Fruit fly (Drosophila melanogaster) whole organism, embryonic: Measurements from ENCODE around the gene CG13876.

Source experiments
- CG10462 ChIP-seq: fragments of 200-800 bp; sonication (Bioruptor generic); optimal IDR thresholded peaks from 2 replicates; lab custom pipeline; 2016; ENCODE audit warnings: missing biosample characterization, missing genetic modification characterization
- CG10543 ChIP-seq: fragments of 200-800 bp; sonication (Bioruptor generic); optimal IDR thresholded peaks from 3 replicates; lab custom pipeline; 2017; ENCODE audit warnings: missing biosample characterization, mild to moderate bottlenecking, missing genetic modification characterization, moderate library complexity
- CG11696 ChIP-seq: fragments of 200-800 bp; sonication (Bioruptor generic); IDR thresholded peaks from 2 replicates; pipeline ENCODE4 v1.3.6; 2022; ENCODE audit warnings: missing biosample characterization, missing genetic modification characterization
- CG14667 ChIP-seq: fragments of 200-800 bp; sonication (Bioruptor generic); IDR thresholded peaks from 2 replicates; pipeline ENCODE4 v1.3.6; 2022; ENCODE audit warnings: missing biosample characterization, missing genetic modification characterization
- CG15269 ChIP-seq: fragments of 200-800 bp; sonication (Bioruptor generic); optimal IDR thresholded peaks from 2 replicates; lab custom pipeline; 2018; ENCODE audit warnings: missing biosample characterization, mild to moderate bottlenecking, missing genetic modification characterization, moderate library complexity
- CG15601 ChIP-seq: fragments of 200-800 bp; sonication (Bioruptor generic); optimal IDR thresholded peaks from 3 replicates; lab custom pipeline; 2019; ENCODE audit warnings: missing biosample characterization, mild to moderate bottlenecking, missing genetic modification characterization, moderate library complexity
- CG16863 ChIP-seq: fragments of 200-800 bp; sonication (Bioruptor generic); optimal IDR thresholded peaks from 3 replicates; lab custom pipeline; 2016; ENCODE audit warnings: missing biosample characterization, missing genetic modification characterization
- CG17568 ChIP-seq: fragments of 200-800 bp; sonication (Bioruptor generic); optimal IDR thresholded peaks from 2 replicates; lab custom pipeline; 2018; ENCODE audit warnings: missing biosample characterization, mild to moderate bottlenecking, missing genetic modification characterization, moderate library complexity
- CG18476 ChIP-seq: fragments of 200-800 bp; sonication (Bioruptor generic); optimal IDR thresholded peaks from 2 replicates; lab custom pipeline; 2016; ENCODE audit warnings: missing biosample characterization, mild to moderate bottlenecking, missing genetic modification characterization
- CG18764 ChIP-seq: fragments of 200-800 bp; sonication (Bioruptor generic); optimal IDR thresholded peaks from 3 replicates; lab custom pipeline; 2016; ENCODE audit warnings: missing biosample characterization, missing genetic modification characterization
- CG3065 ChIP-seq: fragments of 200-800 bp; sonication (Bioruptor generic); optimal IDR thresholded peaks from 2 replicates; lab custom pipeline; 2016; ENCODE audit warnings: missing biosample characterization, missing genetic modification characterization
- CG32532 ChIP-seq: fragments of 200-800 bp; sonication (Bioruptor generic); IDR thresholded peaks from 2 replicates; pipeline ENCODE4 v1.3.6; 2022; ENCODE audit warnings: missing biosample characterization, missing genetic modification characterization
- CG32772 ChIP-seq: fragments of 200-800 bp; sonication (Bioruptor generic); IDR thresholded peaks from 2 replicates; pipeline ENCODE4 v1.3.6; 2022; ENCODE audit warnings: missing biosample characterization, missing genetic modification characterization
- CG34422 ChIP-seq: fragments of 200-800 bp; sonication (Bioruptor generic); IDR thresholded peaks from 3 replicates; pipeline ENCODE4 v1.3.6; 2022; ENCODE audit warnings: missing biosample characterization, missing genetic modification characterization
- CG4424 ChIP-seq: fragments of 200-800 bp; sonication (Bioruptor generic); optimal IDR thresholded peaks from 3 replicates; lab custom pipeline; 2016; ENCODE audit warnings: missing biosample characterization, missing genetic modification characterization
- CG6791 ChIP-seq: fragments of 200-800 bp; sonication (Bioruptor generic); IDR thresholded peaks from 3 replicates; pipeline ENCODE4 v1.3.6; 2022; ENCODE audit warnings: missing biosample characterization, missing genetic modification characterization; ENCODE audit not compliant: partially characterized antibody
- CG8944 ChIP-seq: fragments of 200-800 bp; sonication (Bioruptor generic); optimal IDR thresholded peaks from 3 replicates; lab custom pipeline; 2016; ENCODE audit warnings: missing biosample characterization, missing genetic modification characterization
- CG9932 ChIP-seq: fragments of 200-800 bp; sonication (Bioruptor generic); IDR thresholded peaks from 2 replicates; pipeline ENCODE4 v1.3.6; 2022; ENCODE audit warnings: missing biosample characterization, missing genetic modification characterization
- Dbx ChIP-seq: fragments of 200-800 bp; sonication (Bioruptor generic); IDR thresholded peaks from 3 replicates; pipeline ENCODE4 v1.3.6; 2022; ENCODE audit warnings: missing biosample characterization, missing genetic modification characterization
- Fer1 ChIP-seq: fragments of 200-800 bp; sonication (Bioruptor generic); optimal IDR thresholded peaks from 2 replicates; lab custom pipeline; 2017; ENCODE audit warnings: missing biosample characterization, mild to moderate bottlenecking, missing genetic modification characterization
- MTF-1 ChIP-seq: fragments of 200-800 bp; sonication (Bioruptor generic); optimal IDR thresholded peaks from 2 replicates; lab custom pipeline; 2018; ENCODE audit warnings: missing biosample characterization, mild to moderate bottlenecking, missing genetic modification characterization, borderline replicate concordance
- Oli ChIP-seq: fragments of 200-800 bp; sonication (Bioruptor generic); optimal IDR thresholded peaks from 2 replicates; lab custom pipeline; 2018; ENCODE audit warnings: missing biosample characterization, mild to moderate bottlenecking, missing genetic modification characterization, moderate library complexity
- PHDP ChIP-seq: fragments of 200-800 bp; sonication (Bioruptor generic); optimal IDR thresholded peaks from 3 replicates; lab custom pipeline; 2018; ENCODE audit warnings: missing biosample characterization, mild to moderate bottlenecking, missing genetic modification characterization, moderate library complexity
- Tbp ChIP-seq: fragments of >200 bp; optimal IDR thresholded peaks from 2 replicates; lab custom pipeline; 2018; ENCODE audit warnings: missing biosample characterization, missing genetic modification characterization
- Vsx1 ChIP-seq: fragments of 200-800 bp; sonication (Bioruptor generic); optimal IDR thresholded peaks from 2 replicates; lab custom pipeline; 2017; ENCODE audit warnings: missing biosample characterization, mild to moderate bottlenecking, missing genetic modification characterization, missing genetic modification reagents
- Xbp1 ChIP-seq: fragments of 200-800 bp; sonication (Bioruptor generic); optimal IDR thresholded peaks from 3 replicates; lab custom pipeline; 2016; ENCODE audit warnings: missing biosample characterization, mild to moderate bottlenecking, missing genetic modification characterization
- ab ChIP-seq: fragments of 200-800 bp; sonication (Bioruptor generic); optimal IDR thresholded peaks from 2 replicates; lab custom pipeline; 2016; ENCODE audit warnings: missing biosample characterization, missing genetic modification characterization
- dysf ChIP-seq: fragments of 200-800 bp; sonication (Bioruptor generic); IDR thresholded peaks from 3 replicates; pipeline ENCODE4 v1.3.6; 2022; ENCODE audit warnings: missing biosample characterization, missing genetic modification characterization
- esg ChIP-seq: fragments of 200-800 bp; sonication (Bioruptor generic); conservative IDR thresholded peaks from 2 replicates; pipeline ENCODE4 v1.3.6; 2022; ENCODE audit warnings: missing biosample characterization, missing genetic modification characterization
- eve ChIP-seq, 2 experiments: fragments of >200 bp; optimal IDR thresholded peaks; 2 replicates each; lab custom pipeline; 2017; ENCODE audit warnings: missing biosample characterization in 2 of 2, missing genetic modification characterization in 2 of 2
- gcm2 ChIP-seq: fragments of 200-800 bp; sonication (Bioruptor generic); optimal IDR thresholded peaks from 2 replicates; lab custom pipeline; 2016; ENCODE audit warnings: missing biosample characterization, missing genetic modification characterization
- lov ChIP-seq, 2 experiments: fragments of 200-800 bp in 1 of 2; fragments of >200 bp in 1 of 2; sonication (Bioruptor generic) in 1 of 2; IDR thresholded peaks in 1 of 2; optimal IDR thresholded peaks in 1 of 2; 2 replicates in 1 of 2; 3 replicates in 1 of 2; pipeline versions ENCODE4 v1.3.6 to Lab custom; 2017 to 2022; ENCODE audit warnings: missing biosample characterization in 1 of 2, missing genetic modification characterization in 1 of 2
- luna ChIP-seq: fragments of 200-800 bp; sonication (Bioruptor generic); optimal IDR thresholded peaks from 2 replicates; lab custom pipeline; 2016; ENCODE audit warnings: missing biosample characterization, missing genetic modification characterization
- maf-S ChIP-seq: fragments of 200-800 bp; sonication (Bioruptor generic); optimal IDR thresholded peaks from 2 replicates; lab custom pipeline; 2016; ENCODE audit warnings: missing biosample characterization, missing genetic modification characterization
- mirr ChIP-seq: fragments of 200-800 bp; sonication (Bioruptor generic); optimal IDR thresholded peaks from 3 replicates; lab custom pipeline; 2018; ENCODE audit warnings: missing biosample characterization, mild to moderate bottlenecking, missing genetic modification characterization
- otp ChIP-seq: fragments of 200-800 bp; sonication (Bioruptor generic); IDR thresholded peaks from 3 replicates; pipeline ENCODE4, ENCODE4 v1.3.6; 2022; ENCODE audit warnings: missing biosample characterization, missing genetic modification characterization
- pho ChIP-seq: fragments of 200-800 bp; sonication (Bioruptor generic); optimal IDR thresholded peaks from 2 replicates; lab custom pipeline; 2016; ENCODE audit warnings: missing biosample characterization, missing genetic modification characterization
- pnt ChIP-seq: fragments of 200-800 bp; sonication (Bioruptor generic); optimal IDR thresholded peaks from 3 replicates; lab custom pipeline; 2016; ENCODE audit warnings: missing biosample characterization, missing genetic modification characterization
- ranshi ChIP-seq: fragments of 200-800 bp; sonication (Bioruptor generic); IDR thresholded peaks from 2 replicates; pipeline ENCODE4 v1.3.6; 2022; ENCODE audit warnings: missing biosample characterization, missing genetic modification characterization
- sc ChIP-seq, 3 experiments: fragments of >200 bp in 2 of 3; fragments of 200-800 bp in 1 of 3; sonication (Bioruptor generic) in 1 of 3; optimal IDR thresholded peaks; 2 replicates in 2 of 3; 3 replicates in 1 of 3; lab custom pipeline; 2017; ENCODE audit warnings: mild to moderate bottlenecking in 1 of 3, missing biosample characterization in 1 of 3, missing genetic modification characterization in 1 of 3, missing genetic modification reagents in 1 of 3
- sens-2 ChIP-seq: fragments of 200-800 bp; sonication (Bioruptor generic); IDR thresholded peaks from 2 replicates; pipeline ENCODE4 v1.3.6; 2022; ENCODE audit warnings: missing biosample characterization, missing genetic modification characterization
- seq ChIP-seq: fragments of 200-800 bp; sonication (Bioruptor generic); IDR thresholded peaks from 2 replicates; pipeline ENCODE4 v1.3.6; 2022; ENCODE audit warnings: missing biosample characterization, missing genetic modification characterization
- sima ChIP-seq: fragments of 200-800 bp; sonication (Bioruptor generic); optimal IDR thresholded peaks from 2 replicates; lab custom pipeline; 2016; ENCODE audit warnings: missing biosample characterization, missing genetic modification characterization
- tap ChIP-seq: fragments of 200-800 bp; optimal IDR thresholded peaks from 3 replicates; lab custom pipeline; 2019; ENCODE audit warnings: missing biosample characterization, mild to moderate bottlenecking, missing genetic modification characterization, moderate library complexity
- unc-4 ChIP-seq: fragments of 200-800 bp; sonication (Bioruptor generic); IDR thresholded peaks from 2 replicates; pipeline ENCODE4 v1.3.6; 2022; ENCODE audit warnings: missing biosample characterization, missing genetic modification characterization; ENCODE audit not compliant: partially characterized antibody
- wor ChIP-seq: fragments of 200-800 bp; sonication (Bioruptor generic); IDR thresholded peaks from 2 replicates; pipeline ENCODE4 v1.3.6; 2022; ENCODE audit warnings: missing biosample characterization, missing genetic modification characterization
- z ChIP-seq: fragments of 200-800 bp; sonication (Bioruptor generic); IDR thresholded peaks from 3 replicates; pipeline ENCODE4 v1.3.6; 2022; ENCODE audit warnings: missing biosample characterization, missing genetic modification characterization
- zen ChIP-seq: fragments of 200-800 bp; sonication (Bioruptor generic); optimal IDR thresholded peaks from 3 replicates; lab custom pipeline; 2018; ENCODE audit warnings: missing biosample characterization, mild to moderate bottlenecking, missing genetic modification characterization, moderate library complexity

CG13876 gene

dm6 chr3L:223019-223902, 17.3 kb downstream of the CG13876 start, which contains the start of the genes pyx and CG33229 (continued):
- peak; percentile 67 for TF ChIP-seq pnt (GFP tag; lab: Kevin White, UChicago)
- peak; percentile 84 for TF ChIP-seq CG10543 (GFP tag; lab: Kevin White, UChicago)
- TF ChIP-seq CG32772, result peak; percentile 74; the same call in 1 of the 2 replicates
- TF ChIP-seq CG14667 (GFP tag; lab: Robert Waterston, UW), result peak; percentile 67
- TF ChIP-seq tap, result peak; percentile 62
- peak; percentile 74 for TF ChIP-seq gcm2
- 0 out of 2 replicates have a peak, but pooled peaks have one; percentile 27 for TF ChIP-seq unc-4 (GFP tag; lab: Robert Waterston, UW)
- peak; percentile 70 for TF ChIP-seq CG16863
- TF ChIP-seq esg (GFP tag; lab: Robert Waterston, UW), result peak; percentile 77; the same call in 1 of the 2 replicates
- peak; percentile 70 for TF ChIP-seq CG15601 (tag; lab: Kevin White, UChicago)
- TF ChIP-seq MTF-1, result no peak
- peak; percentile 47 for TF ChIP-seq CG10462 (GFP tag; lab: Kevin White, UChicago)
- peak; percentile 91 for TF ChIP-seq dysf (GFP tag; lab: Robert Waterston, UW)
- peak; percentile 90 for TF ChIP-seq pho (GFP tag; lab: Kevin White, UChicago)
- TF ChIP-seq Vsx1 (GFP tag; lab: Kevin White, UChicago), result no peak
- peak; percentile 94 for TF ChIP-seq CG9932 (GFP tag; lab: Robert Waterston, UW)
- peak; percentile 41 for TF ChIP-seq sima (GFP tag; lab: Kevin White, UChicago)
- peak; percentile 86 for TF ChIP-seq Dbx (GFP tag; lab: Robert Waterston, UW)
- TF ChIP-seq mirr (GFP tag; lab: Kevin White, UChicago), result peak; percentile 64
- no peak for TF ChIP-seq CG17568 (GFP tag; lab: Kevin White, UChicago)
- peak; percentile 75 for TF ChIP-seq ab (GFP tag; lab: Kevin White, UChicago)
- TF ChIP-seq Oli, result peak; percentile 87
- TF ChIP-seq CG3065 (GFP tag; lab: Kevin White, UChicago), result peak; percentile 44
- TF ChIP-seq zen, result peak; percentile 77
- no peak for TF ChIP-seq otp (GFP tag; lab: Robert Waterston, UW)
- TF ChIP-seq ranshi (GFP tag; lab: Robert Waterston, UW), result peak; percentile 80
- peak; percentile 77 for TF ChIP-seq CG18764 (GFP tag; lab: Kevin White, UChicago)
- TF ChIP-seq seq (GFP tag; lab: Robert Waterston, UW), result peak; percentile 71; the same call in 1 of the 2 replicates
- peak; percentile 88 for TF ChIP-seq CG34422 (GFP tag; lab: Robert Waterston, UW)
- peak; percentile 100 for TF ChIP-seq CG18476 (GFP tag; lab: Kevin White, UChicago)
- TF ChIP-seq CG15269 (tag; lab: Kevin White, UChicago), result peak; percentile 88
- peak; percentile 38 for TF ChIP-seq luna (GFP tag; lab: Kevin White, UChicago)
- no peak for TF ChIP-seq lov (optimal IDR thresholded peaks at IDR 0.05; lab: Kevin White, UChicago)
- no peak for TF ChIP-seq lov (GFP tag; IDR thresholded peaks at IDR 0.05; lab: Robert Waterston, UW)
- TF ChIP-seq sens-2 (GFP tag; lab: Robert Waterston, UW), result peak; percentile 60
- peak; percentile 70 for TF ChIP-seq maf-S (GFP tag; lab: Kevin White, UChicago)
- peak; percentile 89 for TF ChIP-seq CG4424 (GFP tag; lab: Kevin White, UChicago)
- no peak for TF ChIP-seq eve (GFP tag; optimal IDR thresholded peaks at IDR 0.05; lab: Kevin White, UChicago)
- TF ChIP-seq CG32532 (GFP tag; lab: Robert Waterston, UW), result peak; percentile 93
- peak; percentile 75 for TF ChIP-seq PHDP (tag; lab: Kevin White, UChicago)
- peak; percentile 81 for TF ChIP-seq CG8944 (GFP tag; lab: Kevin White, UChicago)
- peak; percentile 91 for TF ChIP-seq Xbp1 (GFP tag; lab: Kevin White, UChicago)
- peak; percentile 55 for TF ChIP-seq Fer1 (GFP tag; lab: Kevin White, UChicago)
- no peak for TF ChIP-seq z (GFP tag; lab: Robert Waterston, UW)
- peak; percentile 34; the same call in 1 of the 3 replicates for TF ChIP-seq CG6791 (GFP tag; lab: Robert Waterston, UW)
- peak; percentile 71 for TF ChIP-seq CG11696
- TF ChIP-seq sc (optimal IDR thresholded peaks at IDR 0.05; lab: Kevin White, UChicago), result no peak
- TF ChIP-seq sc (GFP tag; optimal IDR thresholded peaks at IDR 0.05; lab: Kevin White, UChicago), result peak; percentile 75
- TF ChIP-seq Tbp (GFP tag; lab: Kevin White, UChicago), result no peak
- peak; percentile 68 for TF ChIP-seq wor (GFP tag; lab: Robert Waterston, UW)
